Worm (Caenorhabditis elegans) whole organism, L1 larva: ENCODE data around the gene C50F7.5.

Source experiments
- C16A3.4 ChIP-seq: fragments of 150-350 bp; optimal IDR thresholded peaks from 2 replicates; lab custom pipeline; 2014; ENCODE audit warnings: missing biosample characterization, missing genetic modification characterization
- F16B12.6 ChIP-seq: fragments of 150-350 bp; optimal IDR thresholded peaks from 2 replicates; lab custom pipeline; 2014; ENCODE audit warnings: missing biosample characterization, missing genetic modification characterization
- Y116A8C.19 ChIP-seq: sonication (generic microtip); optimal IDR thresholded peaks from 2 replicates; lab custom pipeline; 2016; ENCODE audit warnings: missing compliant biosample characterization, missing genetic modification characterization, borderline replicate concordance
- aha-1 ChIP-seq: fragments of 150-350 bp; optimal IDR thresholded peaks from 2 replicates; lab custom pipeline; 2014; ENCODE audit warnings: missing biosample characterization, missing genetic modification characterization
- aly-2 ChIP-seq: fragments of 150-350 bp; optimal IDR thresholded peaks from 2 replicates; lab custom pipeline; 2014; ENCODE audit warnings: missing biosample characterization, missing genetic modification characterization
- ama-1 ChIP-seq: fragments of 150-350 bp; optimal IDR thresholded peaks from 2 replicates; lab custom pipeline; 2014
- blmp-1 ChIP-seq: fragments of 150-350 bp; optimal IDR thresholded peaks from 2 replicates; lab custom pipeline; 2014; ENCODE audit warnings: missing biosample characterization, missing genetic modification characterization
- ceh-63 ChIP-seq: fragments of 200-800 bp; sonication (Bioruptor generic); optimal IDR thresholded peaks from 2 replicates; lab custom pipeline; 2018; ENCODE audit warnings: mild to moderate bottlenecking, missing genetic modification characterization, missing compliant biosample characterization
- ceh-88 ChIP-seq: fragments of 200-800 bp; sonication (Bioruptor generic); IDR thresholded peaks from 2 replicates; pipeline ENCODE4 v1.3.6; 2022; ENCODE audit warnings: missing genetic modification characterization, missing compliant biosample characterization
- ceh-90 ChIP-seq: sonication (generic microtip); optimal IDR thresholded peaks from 2 replicates; lab custom pipeline; 2016; ENCODE audit warnings: missing genetic modification characterization, missing compliant biosample characterization
- ces-1 ChIP-seq: fragments of 150-350 bp; optimal IDR thresholded peaks from 2 replicates; lab custom pipeline; 2014; ENCODE audit warnings: missing biosample characterization, missing genetic modification reagents, missing genetic modification characterization
- dpl-1 ChIP-seq, 3 experiments: fragments of 150-350 bp in 2 of 3; sonication (generic microtip) in 1 of 3; optimal IDR thresholded peaks; 2 replicates each; lab custom pipeline; 2014 to 2017; ENCODE audit warnings: missing biosample characterization in 3 of 3, missing genetic modification characterization in 3 of 3, missing genetic modification reagents in 3 of 3
- efl-1 ChIP-seq, 4 experiments: fragments of 150-350 bp; optimal IDR thresholded peaks in 3 of 4; peaks in 1 of 4; 1 replicate in 1 of 4; 2 replicates in 3 of 4; lab custom pipeline; 2014; ENCODE audit warnings: missing biosample characterization in 2 of 4, missing genetic modification characterization in 2 of 4, missing genetic modification reagents in 2 of 4
- egl-13 ChIP-seq: sonication (generic microtip); optimal IDR thresholded peaks from 2 replicates; lab custom pipeline; 2016; ENCODE audit warnings: missing genotype, missing genetic modification reagents, missing genetic modification characterization, missing compliant biosample characterization
- egl-27 ChIP-seq, 2 experiments: fragments of 150-350 bp in 1 of 2; sonication (generic microtip); optimal IDR thresholded peaks; 3 replicates each; lab custom pipeline; 2017 to 2018; ENCODE audit warnings: missing biosample characterization in 2 of 2, missing genetic modification characterization in 2 of 2, missing genetic modification reagents in 2 of 2
- elt-3 ChIP-seq, 6 experiments: fragments of 150-350 bp in 1 of 6; sonication (generic microtip); optimal IDR thresholded peaks; 2 replicates each; lab custom pipeline; 2017 to 2018; ENCODE audit warnings: missing biosample characterization in 6 of 6, missing genetic modification characterization in 6 of 6, inconsistent platforms in 1 of 6
- ets-5 ChIP-seq: fragments of 200-800 bp; sonication (Bioruptor generic); IDR thresholded peaks from 2 replicates; pipeline ENCODE4 v1.3.6; 2022; ENCODE audit warnings: missing genetic modification characterization, missing compliant biosample characterization
- fkh-4 ChIP-seq: sonication (generic microtip); optimal IDR thresholded peaks from 2 replicates; lab custom pipeline; 2016; ENCODE audit warnings: missing compliant biosample characterization, missing genetic modification characterization, borderline replicate concordance
- hlh-4 ChIP-seq: sonication (generic microtip); optimal IDR thresholded peaks from 2 replicates; lab custom pipeline; 2016; ENCODE audit warnings: mild to moderate bottlenecking, missing genetic modification characterization, missing compliant biosample characterization
- isw-1 ChIP-seq: fragments of 200-800 bp; sonication (Bioruptor generic); IDR thresholded peaks from 2 replicates; pipeline ENCODE4 v1.3.6; 2022; ENCODE audit warnings: missing genetic modification characterization, missing compliant biosample characterization
- jun-1 ChIP-seq: fragments of 150-350 bp; optimal IDR thresholded peaks from 2 replicates; lab custom pipeline; 2014; ENCODE audit warnings: missing biosample characterization, missing genetic modification reagents, missing genetic modification characterization
- lin-14 ChIP-seq: fragments of 200-800 bp; sonication (Bioruptor generic); optimal IDR thresholded peaks from 2 replicates; lab custom pipeline; 2018; ENCODE audit warnings: mild to moderate bottlenecking, missing genetic modification characterization, moderate library complexity, missing compliant biosample characterization
- lin-15B ChIP-seq: fragments of 150-350 bp; sonication (generic microtip); optimal IDR thresholded peaks from 3 replicates; lab custom pipeline; 2014; ENCODE audit warnings: missing biosample characterization, missing genetic modification characterization
- lin-35 ChIP-seq, 2 experiments: fragments of 150-350 bp; optimal IDR thresholded peaks; 2 replicates each; lab custom pipeline; 2014; ENCODE audit warnings: missing biosample characterization in 2 of 2, missing genetic modification characterization in 2 of 2, missing genetic modification reagents in 2 of 2
- lin-39 ChIP-seq: fragments of 150-350 bp; optimal IDR thresholded peaks from 2 replicates; lab custom pipeline; 2014; ENCODE audit warnings: missing biosample characterization, missing genetic modification reagents, missing genetic modification characterization
- mab-9 ChIP-seq: fragments of 200-800 bp; sonication (Bioruptor generic); IDR thresholded peaks from 2 replicates; pipeline ENCODE4 v1.3.6; 2022; ENCODE audit warnings: missing genetic modification reagents, missing genetic modification characterization, missing compliant biosample characterization
- mdl-1 ChIP-seq, 2 experiments: fragments of 150-350 bp; optimal IDR thresholded peaks; 2 replicates each; lab custom pipeline; 2014 to 2017; ENCODE audit warnings: missing biosample characterization in 2 of 2, missing genetic modification characterization in 2 of 2, inconsistent platforms in 1 of 2
- mep-1 ChIP-seq: fragments of 150-350 bp; optimal IDR thresholded peaks from 2 replicates; lab custom pipeline; 2014; ENCODE audit warnings: missing biosample characterization, missing genetic modification characterization
- nhr-11 ChIP-seq: fragments of 150-350 bp; optimal IDR thresholded peaks from 2 replicates; lab custom pipeline; 2014; ENCODE audit warnings: missing biosample characterization, missing genetic modification characterization
- nhr-20 ChIP-seq: sonication (generic microtip); optimal IDR thresholded peaks from 2 replicates; lab custom pipeline; 2016; ENCODE audit warnings: mild to moderate bottlenecking, missing genetic modification characterization, missing compliant biosample characterization
- nhr-237 ChIP-seq: fragments of 150-350 bp; optimal IDR thresholded peaks from 2 replicates; lab custom pipeline; 2014; ENCODE audit warnings: missing biosample characterization, missing genetic modification characterization
- nhr-28 ChIP-seq: fragments of 150-350 bp; optimal IDR thresholded peaks from 2 replicates; lab custom pipeline; 2014; ENCODE audit warnings: missing biosample characterization, missing genetic modification characterization
- nhr-71 ChIP-seq: sonication (generic microtip); optimal IDR thresholded peaks from 2 replicates; lab custom pipeline; 2016; ENCODE audit warnings: mild to moderate bottlenecking, missing genetic modification characterization, moderate library complexity, missing compliant biosample characterization
- nhr-77 ChIP-seq: fragments of 150-350 bp; optimal IDR thresholded peaks from 2 replicates; lab custom pipeline; 2014; ENCODE audit warnings: missing biosample characterization, missing genetic modification characterization
- nhr-84 ChIP-seq: sonication (generic microtip); optimal IDR thresholded peaks from 2 replicates; lab custom pipeline; 2017; ENCODE audit warnings: missing biosample characterization, missing genetic modification characterization
- nhr-90 ChIP-seq: sonication (generic microtip); optimal IDR thresholded peaks from 2 replicates; lab custom pipeline; 2016; ENCODE audit warnings: mild to moderate bottlenecking, missing genetic modification characterization, missing compliant biosample characterization; ENCODE audit not compliant: poor library complexity
- pag-3 ChIP-seq: sonication (generic microtip); optimal IDR thresholded peaks from 2 replicates; lab custom pipeline; 2017; ENCODE audit warnings: missing genetic modification characterization, mild to moderate bottlenecking, missing compliant biosample characterization, antibody characterized with exemption, borderline replicate concordance; ENCODE audit not compliant: insufficient read depth
- pax-3 ChIP-seq: fragments of 200-800 bp; sonication (Bioruptor generic); optimal IDR thresholded peaks from 2 replicates; lab custom pipeline; 2018; ENCODE audit warnings: mild to moderate bottlenecking, missing genetic modification characterization, moderate library complexity, missing compliant biosample characterization
- skn-1 ChIP-seq: fragments of 150-350 bp; optimal IDR thresholded peaks from 2 replicates; lab custom pipeline; 2014; ENCODE audit warnings: missing biosample characterization, missing genetic modification characterization
- snpc-4 ChIP-seq: fragments of 150-350 bp; optimal IDR thresholded peaks from 2 replicates; lab custom pipeline; 2014; ENCODE audit warnings: missing biosample characterization, missing genetic modification characterization
- snu-23 ChIP-seq: sonication (generic microtip); optimal IDR thresholded peaks from 2 replicates; lab custom pipeline; 2016; ENCODE audit warnings: missing genetic modification characterization, missing compliant biosample characterization
- sox-4 ChIP-seq: sonication (generic microtip); optimal IDR thresholded peaks from 2 replicates; lab custom pipeline; 2016; ENCODE audit warnings: missing genetic modification characterization, missing compliant biosample characterization
- sptf-1 ChIP-seq: fragments of 150-350 bp; optimal IDR thresholded peaks from 2 replicates; lab custom pipeline; 2014; ENCODE audit warnings: missing biosample characterization, missing genetic modification characterization
- swsn-7 ChIP-seq: sonication (generic microtip); optimal IDR thresholded peaks from 2 replicates; lab custom pipeline; 2016; ENCODE audit warnings: missing genetic modification characterization, missing compliant biosample characterization
- tlp-1 ChIP-seq: fragments of 150-350 bp; optimal IDR thresholded peaks from 2 replicates; lab custom pipeline; 2014; ENCODE audit warnings: missing biosample characterization, missing genetic modification characterization
- unc-130 ChIP-seq: fragments of 150-350 bp; optimal IDR thresholded peaks from 2 replicates; lab custom pipeline; 2017; ENCODE audit warnings: missing biosample characterization, missing genetic modification characterization, inconsistent platforms
- unc-30 ChIP-seq: sonication (generic microtip); optimal IDR thresholded peaks from 2 replicates; lab custom pipeline; 2017; ENCODE audit warnings: missing biosample characterization, missing genetic modification characterization
- unc-62 ChIP-seq: fragments of 150-350 bp; optimal IDR thresholded peaks from 2 replicates; lab custom pipeline; 2014; ENCODE audit warnings: missing biosample characterization, missing genetic modification reagents, missing genetic modification characterization
- unc-86 ChIP-seq: sonication (generic microtip); optimal IDR thresholded peaks from 2 replicates; lab custom pipeline; 2016; ENCODE audit warnings: missing genetic modification characterization, missing compliant biosample characterization
- vab-15 ChIP-seq: sonication (generic microtip); optimal IDR thresholded peaks from 2 replicates; lab custom pipeline; 2017; ENCODE audit warnings: missing genotype, mild to moderate bottlenecking, missing genetic modification characterization, missing compliant biosample characterization
- xbp-1 ChIP-seq: sonication (generic microtip); optimal IDR thresholded peaks from 2 replicates; lab custom pipeline; 2016; ENCODE audit warnings: missing genetic modification characterization, missing compliant biosample characterization
- zip-4 ChIP-seq: fragments of 200-800 bp; sonication (Bioruptor generic); optimal IDR thresholded peaks from 2 replicates; lab custom pipeline; 2018; ENCODE audit warnings: mild to moderate bottlenecking, missing genetic modification characterization, moderate library complexity, missing compliant biosample characterization
- ztf-11 ChIP-seq, 2 experiments: sonication (generic microtip); optimal IDR thresholded peaks; 2 replicates each; lab custom pipeline; 2016 to 2017; ENCODE audit warnings: missing genetic modification characterization in 2 of 2, missing biosample characterization in 1 of 2, missing compliant biosample characterization in 1 of 2

Gene C50F7.5

ce11 chrIV:7709701-7710100 lies 16.8 kb upstream of the C50F7.5 start, which contains the start of the genes mrpl-1, emc-6 and mrps-24:
mrpl-1 (minus strand) TSS chrIV:7709701.
emc-6 (minus strand) TSS chrIV:7709736.
mrps-24 (plus strand) TSS chrIV:7710045.
- no peak for TF ChIP-seq ceh-63 (GFP tag; lab: Kevin White, UChicago)
- TF ChIP-seq nhr-84 (tag; lab: Kevin White, UChicago): no peak
- no peak for TF ChIP-seq unc-62
- no peak for TF ChIP-seq aha-1 (tag; lab: Kevin White, UChicago)
- TF ChIP-seq aly-2: no peak
- TF ChIP-seq lin-39 (tag; lab: Kevin White, UChicago): no peak
- no peak for TF ChIP-seq pag-3
- TF ChIP-seq skn-1 (tag; lab: Kevin White, UChicago): peak; percentile 74
- TF ChIP-seq pax-3 (tag; lab: Kevin White, UChicago): no peak
- TF ChIP-seq ceh-88 (GFP tag; lab: Robert Waterston, UW): no peak
- peak; percentile 56 for TF ChIP-seq nhr-90 (tag; lab: Kevin White, UChicago)
- TF ChIP-seq sptf-1: no peak
- no peak for TF ChIP-seq sox-4
- TF ChIP-seq nhr-237 (tag; lab: Kevin White, UChicago): no peak
- peak; percentile 36 for TF ChIP-seq unc-86 (tag; lab: Kevin White, UChicago)
- TF ChIP-seq swsn-7 (tag; lab: Kevin White, UChicago): peak; percentile 68
- no peak for TF ChIP-seq zip-4 (GFP tag; lab: Kevin White, UChicago)
- TF ChIP-seq ztf-11 (tag; optimal IDR thresholded peaks at IDR 0.05; lab: Kevin White, UChicago): no peak
- TF ChIP-seq mdl-1 (tag; optimal IDR thresholded peaks at IDR 0.05; lab: Kevin White, UChicago): no peak
- no peak for TF ChIP-seq nhr-28
- no peak for TF ChIP-seq ces-1 (GFP tag; lab: Kevin White, UChicago)
- TF ChIP-seq snpc-4 (tag; lab: Kevin White, UChicago): peak; percentile 31
- TF ChIP-seq jun-1 (tag; lab: Kevin White, UChicago): no peak
- peak; percentile 73 for TF ChIP-seq snu-23 (GFP tag; lab: Kevin White, UChicago)
- no peak for TF ChIP-seq Y116A8C.19
- TF ChIP-seq nhr-71 (tag; lab: Kevin White, UChicago): peak; percentile 76
- TF ChIP-seq hlh-4: no peak
- TF ChIP-seq tlp-1 (tag; lab: Kevin White, UChicago): no peak
- TF ChIP-seq egl-27 (tag; optimal IDR thresholded peaks at IDR 0.05; lab: Kevin White, UChicago): no peak
- TF ChIP-seq lin-14: peak; percentile 71
- peak; percentile 91 for TF ChIP-seq mep-1 (tag; lab: Kevin White, UChicago)
- peak; percentile 67 to 75 for TF ChIP-seq lin-35 (GFP tag; optimal IDR thresholded peaks at IDR 0.05; lab: Kevin White, UChicago)
- no peak for TF ChIP-seq ama-1 (lab: Kevin White, UChicago)
- peak; percentile 44 for TF ChIP-seq unc-130 (tag; lab: Kevin White, UChicago)
- no peak for TF ChIP-seq unc-30 (tag; lab: Kevin White, UChicago)
- no peak for TF ChIP-seq ets-5 (GFP tag; lab: Robert Waterston, UW)
- TF ChIP-seq C16A3.4 (tag; lab: Kevin White, UChicago): peak; percentile 82
- TF ChIP-seq efl-1 (optimal IDR thresholded peaks at IDR 0.05; lab: Kevin White, UChicago): peak; percentile 58 to 67
- TF ChIP-seq efl-1 (GFP tag; optimal IDR thresholded peaks at IDR 0.05 in 1 of 2; lab: Kevin White, UChicago): peak; percentile 69 to 94
- TF ChIP-seq fkh-4 (tag; lab: Kevin White, UChicago): no peak
- TF ChIP-seq nhr-11 (tag; lab: Kevin White, UChicago): no peak
- TF ChIP-seq lin-15B: peak; percentile 74
- no peak for TF ChIP-seq ceh-90 (tag; lab: Kevin White, UChicago)
- TF ChIP-seq mab-9: no peak
- no peak for TF ChIP-seq nhr-77
- TF ChIP-seq vab-15 (tag; lab: Kevin White, UChicago): no peak
- TF ChIP-seq egl-13 (tag; lab: Kevin White, UChicago): peak; percentile 35
- peak; percentile 57 to 80 (median 65) for TF ChIP-seq dpl-1 (GFP tag; optimal IDR thresholded peaks at IDR 0.05; lab: Kevin White, UChicago)
- TF ChIP-seq nhr-20: peak; percentile 59
- TF ChIP-seq xbp-1 (tag; lab: Kevin White, UChicago): peak; percentile 68
- TF ChIP-seq blmp-1: peak; percentile 50
- TF ChIP-seq F16B12.6 (tag; lab: Kevin White, UChicago): peak; percentile 84
- no peak; the same call in 1 of the 2 replicates for TF ChIP-seq isw-1 (GFP tag; lab: Robert Waterston, UW)
- TF ChIP-seq elt-3 (tag; optimal IDR thresholded peaks at IDR 0.05; lab: Kevin White, UChicago): peak in 1 of 6 experiments; percentile 16
